Worm (Caenorhabditis elegans): ENCODE measurements around the gene K02D10.1.

DNA sequence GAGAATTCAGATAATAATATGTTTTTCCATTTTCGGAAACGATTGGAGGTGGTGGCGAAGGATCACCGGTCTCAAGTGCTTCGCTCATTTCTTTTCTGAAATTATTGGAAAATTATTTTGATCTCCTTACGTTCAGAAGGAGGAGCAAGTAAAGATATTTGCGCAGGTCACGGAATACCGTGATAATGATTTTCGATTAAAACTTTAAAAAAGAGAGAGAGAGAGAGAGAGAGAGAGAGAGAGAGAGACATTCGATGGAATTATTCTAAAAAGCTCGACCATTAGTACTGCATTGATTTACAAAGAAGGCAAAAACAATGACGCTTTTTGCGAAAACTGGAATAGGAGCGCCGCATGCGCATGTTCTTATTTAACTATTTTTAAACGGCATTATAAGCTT is 22.9 kb downstream of the K02D10.1 start, which contains the start of gene ztf-1:
- no peak for TF ChIP-seq him-1 (tag; optimal IDR thresholded peaks at IDR 0.05)
- TF ChIP-seq dao-5 (tag; optimal IDR thresholded peaks at IDR 0.05): no peak
- no peak for TF ChIP-seq W03F9.2 (tag; optimal IDR thresholded peaks at IDR 0.05)
